Worm (Caenorhabditis elegans): ENCODE results near the gene K12H4.3.

DNA sequence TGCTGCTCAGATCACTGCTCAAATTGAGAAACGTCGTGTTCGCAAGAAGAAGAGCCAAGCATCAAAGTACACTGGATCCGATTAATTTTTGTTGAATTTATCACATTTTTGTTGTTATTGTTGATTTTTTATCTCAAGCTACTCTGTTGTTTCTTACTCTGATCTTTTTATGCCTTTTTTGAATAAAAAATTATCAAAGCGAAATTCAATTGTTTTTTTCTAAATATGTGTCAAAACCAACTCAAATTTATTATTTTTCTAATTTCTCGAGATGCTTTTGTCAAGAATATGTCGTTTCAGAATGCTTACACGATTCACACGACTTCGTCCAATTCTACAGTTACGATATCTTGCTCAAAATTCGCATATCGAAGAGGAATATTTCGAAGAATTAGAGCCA lies 1.6 kb downstream of the K12H4.3 start, which contains the start of gene K12H4.2:
- TF ChIP-seq him-1 (tag; optimal IDR thresholded peaks at IDR 0.05) (no peak), W03F9.2 (tag; optimal IDR thresholded peaks at IDR 0.05) (no peak), dao-5 (tag; optimal IDR thresholded peaks at IDR 0.05) (no peak)
